Fruit fly (Drosophila melanogaster) whole organism, wandering third instar larva: ENCODE measurements around the gene PolE1.

Experiments
- GATAd ChIP-seq: sonication (Bioruptor generic); optimal IDR thresholded peaks from 2 replicates; lab custom pipeline; 2016; ENCODE audit warnings: missing biosample characterization, missing genetic modification characterization
- Hnf4 ChIP-seq: fragments of 200-800 bp; sonication (Bioruptor generic); optimal IDR thresholded peaks from 2 replicates; lab custom pipeline; 2016; ENCODE audit warnings: missing biosample characterization, mild to moderate bottlenecking, missing genetic modification characterization
- Sp1 ChIP-seq: fragments of 200-800 bp; sonication (Bioruptor generic); optimal IDR thresholded peaks from 3 replicates; lab custom pipeline; 2019; ENCODE audit warnings: missing biosample characterization, mild to moderate bottlenecking, missing genetic modification characterization, moderate library complexity
- br ChIP-seq: fragments of 200-800 bp; sonication (Bioruptor generic); optimal IDR thresholded peaks from 2 replicates; lab custom pipeline; 2016; ENCODE audit warnings: missing biosample characterization, missing genetic modification characterization
- fru ChIP-seq: fragments of 200-800 bp; sonication (Bioruptor generic); optimal IDR thresholded peaks from 3 replicates; lab custom pipeline; 2016; ENCODE audit warnings: missing biosample characterization, mild to moderate bottlenecking, missing genetic modification characterization
- sv ChIP-seq: fragments of 200-800 bp; sonication (Bioruptor generic); optimal IDR thresholded peaks from 3 replicates; lab custom pipeline; 2016; ENCODE audit warnings: missing biosample characterization, missing genetic modification characterization
- usp ChIP-seq: fragments of >200 bp; optimal IDR thresholded peaks from 2 replicates; lab custom pipeline; 2017; ENCODE audit warnings: missing biosample characterization, missing genetic modification characterization

DNA sequence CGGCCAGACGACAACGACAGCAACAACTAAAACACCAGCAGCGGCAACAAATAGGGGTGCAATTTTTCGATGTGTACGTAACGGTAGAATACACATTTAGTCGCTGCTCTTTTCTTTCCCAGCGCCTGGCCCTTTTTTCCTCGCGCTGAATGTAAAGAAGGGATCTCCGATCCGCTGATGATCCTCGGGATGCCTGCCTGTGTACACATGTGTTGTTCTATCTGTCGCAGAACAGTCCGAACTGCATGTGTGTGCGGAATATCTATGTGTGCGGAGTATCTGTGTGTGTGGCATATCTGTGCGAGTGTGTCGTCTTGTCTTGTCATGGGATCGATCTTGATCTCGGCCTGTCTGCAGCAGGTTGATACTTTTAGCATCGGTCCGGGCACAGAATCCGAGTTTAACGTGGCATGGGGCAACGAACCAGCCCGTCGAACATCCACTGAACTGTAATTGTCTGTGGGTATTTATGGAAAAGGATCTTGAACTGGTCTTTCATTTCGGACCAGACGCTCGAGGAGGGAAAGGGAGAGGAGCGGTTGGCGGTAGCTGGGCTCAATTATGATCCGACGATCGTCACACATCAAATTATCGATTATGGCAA, 4.1 kb upstream of the PolE1 start:
- no peak for TF ChIP-seq sv
- no peak for TF ChIP-seq GATAd
- no peak for TF ChIP-seq br (GFP tag; lab: Kevin White, UChicago)
- TF ChIP-seq usp (GFP tag; lab: Kevin White, UChicago) = no peak
- TF ChIP-seq fru (GFP tag; lab: Kevin White, UChicago) = no peak
- TF ChIP-seq Sp1 (GFP tag; lab: Kevin White, UChicago) = no peak
- TF ChIP-seq Hnf4 (GFP tag; lab: Kevin White, UChicago) = no peak
